Fruit fly (Drosophila melanogaster): ENCODE data around the gene CG1724.

DNA sequence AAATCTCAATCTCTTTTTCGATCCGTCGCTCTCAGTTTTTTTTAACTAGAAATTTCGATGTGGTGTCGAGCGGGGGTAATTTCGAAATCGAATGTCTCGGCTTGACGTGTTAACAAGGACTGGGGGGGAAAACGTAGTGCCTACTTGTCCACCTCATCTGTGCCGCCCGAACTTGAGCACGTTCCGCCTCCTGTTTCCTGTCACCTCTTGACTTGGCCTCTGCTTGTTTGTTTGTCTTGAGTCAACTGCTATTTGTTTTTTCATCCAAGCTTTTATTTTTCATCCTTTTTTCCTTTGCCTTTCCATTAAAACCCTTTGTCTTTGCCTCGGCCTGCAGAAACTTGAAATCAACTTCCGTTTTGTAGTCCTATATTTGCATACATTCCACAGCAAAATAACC lies 47.9 kb upstream of the CG1724 start, which contains the start of gene CG1722:
- TF ChIP-seq CG14655 (GFP tag; optimal IDR thresholded peaks at IDR 0.05) = no peak
- no peak for TF ChIP-seq CG13204 (GFP tag; optimal IDR thresholded peaks at IDR 0.05)
- no peak for TF ChIP-seq EcR (GFP tag; optimal IDR thresholded peaks at IDR 0.05)
- TF ChIP-seq Pif1B (GFP tag; optimal IDR thresholded peaks at IDR 0.05) = no peak
